Fruit fly (Drosophila melanogaster): ENCODE data around the gene CG6813.

CG6813 gene

DNA sequence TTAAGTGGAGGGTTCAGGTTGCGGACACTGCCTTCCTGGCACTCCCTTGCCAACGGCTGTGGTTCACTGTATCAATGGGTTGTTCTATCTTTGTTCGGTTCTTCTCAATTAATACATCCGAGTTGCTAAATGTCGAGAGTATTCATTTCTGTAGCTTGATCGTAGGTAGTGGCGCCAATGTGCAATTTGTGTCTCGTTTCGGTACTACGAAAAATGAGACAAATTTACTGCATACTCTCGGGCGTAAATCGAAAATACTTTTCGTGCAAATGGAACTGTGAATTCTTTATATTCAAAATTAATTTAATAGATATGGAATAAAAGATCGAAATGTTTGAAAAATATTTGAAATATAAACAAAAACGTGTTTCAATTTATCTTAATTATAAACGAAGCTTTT lies 39.1 kb upstream of the CG6813 start (continued):
- no peak for TF ChIP-seq CG32767 (GFP tag; IDR thresholded peaks at IDR 0.05)
- no peak for TF ChIP-seq CG9932 (GFP tag; IDR thresholded peaks at IDR 0.05)
- no peak for TF ChIP-seq TFAM (GFP tag; optimal IDR thresholded peaks at IDR 0.05)
- peak; percentile 16; the same call in 1 of the 2 replicates for TF ChIP-seq CG13287 (GFP tag; IDR thresholded peaks at IDR 0.05; ENCODE audit: partially characterized antibody)
- TF ChIP-seq pho (GFP tag; optimal IDR thresholded peaks at IDR 0.05) = no peak
- TF ChIP-seq CG2199 (GFP tag; IDR thresholded peaks at IDR 0.05) = 0 out of 3 replicates have a peak, but pooled peaks have one; percentile 35
- TF ChIP-seq CG34224 (GFP tag; IDR thresholded peaks at IDR 0.05; ENCODE audit: partially characterized antibody) = no peak

DNA sequence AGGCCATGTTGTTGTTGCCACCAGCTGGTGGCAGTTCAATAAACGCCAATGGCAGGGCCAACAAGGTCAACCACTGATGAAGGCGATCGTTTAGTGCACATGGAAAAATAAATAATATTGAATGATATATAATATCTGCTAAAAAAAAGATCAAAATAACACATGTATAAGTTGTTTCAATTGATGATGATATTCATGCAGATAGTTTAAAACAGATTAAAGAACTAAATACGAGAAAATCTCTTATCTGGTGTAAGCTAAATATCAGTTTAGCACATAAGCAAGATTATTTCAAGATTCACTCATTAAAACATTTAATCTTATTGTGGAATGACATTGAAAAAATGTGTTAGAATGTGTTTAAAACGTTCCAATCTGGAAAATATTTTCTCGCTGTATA lies 37.0 kb upstream of the CG6813 start:
- TF ChIP-seq CG31224 (GFP tag; IDR thresholded peaks at IDR 0.05) (no peak), CG2199 (GFP tag; IDR thresholded peaks at IDR 0.05) (no peak), CG10959 (GFP tag; IDR thresholded peaks at IDR 0.05) (no peak), CG5180 (GFP tag; optimal IDR thresholded peaks at IDR 0.05) (peak; percentile 13), Nf-YC (tag; optimal IDR thresholded peaks at IDR 0.05) (peak; percentile 37), CG5953 (GFP tag; IDR thresholded peaks at IDR 0.05) (no peak), Dll (GFP tag; IDR thresholded peaks at IDR 0.05; ENCODE audit: partially characterized antibody) (no peak), corto (GFP tag; optimal IDR thresholded peaks at IDR 0.05) (no peak), Lpt (GFP tag; optimal IDR thresholded peaks at IDR 0.05) (no peak), CG8281 (tag; optimal IDR thresholded peaks at IDR 0.05) (peak; percentile 3), fd96Cb (tag; optimal IDR thresholded peaks at IDR 0.05) (peak; percentile 56), CG42726 (GFP tag; IDR thresholded peaks at IDR 0.05; ENCODE audit: partially characterized antibody) (no peak), CG32532 (GFP tag; IDR thresholded peaks at IDR 0.05) (no peak), CG12219 (GFP tag; optimal IDR thresholded peaks at IDR 0.05) (peak; percentile 4), TFAM (GFP tag; optimal IDR thresholded peaks at IDR 0.05) (no peak), CG33557 (GFP tag; optimal IDR thresholded peaks at IDR 0.05) (no peak), CG13287 (GFP tag; IDR thresholded peaks at IDR 0.05; ENCODE audit: partially characterized antibody) (no peak), CG2129 (GFP tag; IDR thresholded peaks at IDR 0.05; ENCODE audit: partially characterized antibody) (no peak), CG4617 (GFP tag; optimal IDR thresholded peaks at IDR 0.05; ENCODE audit: borderline replicate concordance) (no peak), tin (GFP tag; optimal IDR thresholded peaks at IDR 0.05) (no peak), NfI (GFP tag; optimal IDR thresholded peaks at IDR 0.05) (no peak), CG14050 (GFP tag; IDR thresholded peaks at IDR 0.05) (no peak), CG6689 (GFP tag; IDR thresholded peaks at IDR 0.05) (peak; percentile 38), CG15269 (tag; optimal IDR thresholded peaks at IDR 0.05) (peak; percentile 71), sens-2 (GFP tag; IDR thresholded peaks at IDR 0.05) (no peak), dati (GFP tag; IDR thresholded peaks at IDR 0.05) (no peak), Hmx (GFP tag; optimal IDR thresholded peaks at IDR 0.05) (no peak), jigr1 (GFP tag; IDR thresholded peaks at IDR 0.05) (no peak), tup (GFP tag; optimal IDR thresholded peaks at IDR 0.05) (no peak), CG8478 (optimal IDR thresholded peaks at IDR 0.05) (no peak), Jarid2 (GFP tag; optimal IDR thresholded peaks at IDR 0.05) (no peak), CG10979 (tag; optimal IDR thresholded peaks at IDR 0.05) (peak; percentile 38), pb (GFP tag; optimal IDR thresholded peaks at IDR 0.05) (no peak), danr (GFP tag; IDR thresholded peaks at IDR 0.05) (no peak), ERR (GFP tag; optimal IDR thresholded peaks at IDR 0.05) (no peak), MTF-1 (GFP tag; optimal IDR thresholded peaks at IDR 0.05; ENCODE audit: borderline replicate concordance) (no peak), Chrac-16 (GFP tag; optimal IDR thresholded peaks at IDR 0.05) (no peak), CG18262 (tag; optimal IDR thresholded peaks at IDR 0.05) (peak; percentile 68), ind (GFP tag; optimal IDR thresholded peaks at IDR 0.05) (peak; percentile 34), pan (optimal IDR thresholded peaks at IDR 0.05) (no peak), pan (GFP tag; optimal IDR thresholded peaks at IDR 0.05 in 1 of 2, IDR thresholded peaks at IDR 0.05 in 1 of 2) (peak in 1 of 2 experiments; percentile 50), CG11247 (GFP tag; IDR thresholded peaks at IDR 0.05) (no peak), D (optimal IDR thresholded peaks at IDR 0.05) (no peak), D (GFP tag; optimal IDR thresholded peaks at IDR 0.05) (peak; percentile 1), YL-1 (GFP tag; optimal IDR thresholded peaks at IDR 0.05) (no peak), hbn (GFP tag; IDR thresholded peaks at IDR 0.05; ENCODE audit: partially characterized antibody) (no peak)

Measured in whole organism, embryonic.